Fruit fly (Drosophila melanogaster) whole organism, embryonic: ENCODE measurements around the gene rdog.
A peak's percentile ranks its signal among the peaks of the same experiment; 100 is the strongest.

ENCODE experiments used
- CG10274 ChIP-seq: fragments of 200-800 bp; sonication (Bioruptor generic); optimal IDR thresholded peaks from 3 replicates; lab custom pipeline; 2017; ENCODE audit warnings: missing biosample characterization, mild to moderate bottlenecking, missing genetic modification characterization
- CG10959 ChIP-seq: fragments of 200-800 bp; sonication (Bioruptor generic); IDR thresholded peaks from 2 replicates; pipeline ENCODE4 v1.3.6; 2022; ENCODE audit warnings: missing biosample characterization, missing genetic modification characterization
- CG11085 ChIP-seq: fragments of 200-800 bp; sonication (Bioruptor generic); IDR thresholded peaks from 2 replicates; pipeline ENCODE4 v1.3.6; 2022; ENCODE audit warnings: missing biosample characterization, missing genetic modification characterization
- CG11247 ChIP-seq: fragments of 200-800 bp; sonication (Bioruptor generic); IDR thresholded peaks from 2 replicates; pipeline ENCODE4 v1.3.6; 2022; ENCODE audit warnings: missing biosample characterization, missing genetic modification characterization
- CG12391 ChIP-seq: fragments of 200-800 bp; sonication (Bioruptor generic); optimal IDR thresholded peaks from 3 replicates; lab custom pipeline; 2018; ENCODE audit warnings: missing biosample characterization, mild to moderate bottlenecking, missing genetic modification characterization, moderate library complexity
- CG12942 ChIP-seq: fragments of 200-800 bp; sonication (Bioruptor generic); optimal IDR thresholded peaks from 3 replicates; lab custom pipeline; 2016; ENCODE audit warnings: missing biosample characterization, missing genetic modification characterization
- CG16779 ChIP-seq: fragments of 200-800 bp; sonication (Bioruptor generic); IDR thresholded peaks from 2 replicates; pipeline ENCODE4 v1.3.6; 2022; ENCODE audit warnings: missing biosample characterization, missing genetic modification characterization
- CG17829 ChIP-seq: fragments of 200-800 bp; optimal IDR thresholded peaks from 2 replicates; lab custom pipeline; 2019; ENCODE audit warnings: missing biosample characterization, mild to moderate bottlenecking, missing genetic modification characterization, moderate library complexity
- CG18599 ChIP-seq: fragments of 200-800 bp; sonication (Bioruptor generic); optimal IDR thresholded peaks from 3 replicates; lab custom pipeline; 2017; ENCODE audit warnings: missing biosample characterization, missing genetic modification characterization, mild to moderate bottlenecking, moderate library complexity, missing genetic modification reagents
- CG31441 ChIP-seq: fragments of 200-800 bp; sonication (Bioruptor generic); IDR thresholded peaks from 2 replicates; pipeline ENCODE4 v1.3.6; 2022; ENCODE audit warnings: missing biosample characterization, missing genetic modification characterization
- CG42726 ChIP-seq: fragments of 200-800 bp; sonication (Bioruptor generic); IDR thresholded peaks from 2 replicates; pipeline ENCODE4 v1.3.6; 2022; ENCODE audit warnings: missing biosample characterization, missing genetic modification characterization; ENCODE audit not compliant: partially characterized antibody
- CG4424 ChIP-seq: fragments of 200-800 bp; sonication (Bioruptor generic); optimal IDR thresholded peaks from 3 replicates; lab custom pipeline; 2016; ENCODE audit warnings: missing biosample characterization, missing genetic modification characterization
- CG4820 ChIP-seq: fragments of 200-800 bp; sonication (Bioruptor generic); optimal IDR thresholded peaks from 3 replicates; lab custom pipeline; 2016; ENCODE audit warnings: missing biosample characterization, missing genetic modification characterization
- CG7987 ChIP-seq: fragments of 200-800 bp; sonication (Bioruptor generic); optimal IDR thresholded peaks from 2 replicates; lab custom pipeline; 2018; ENCODE audit warnings: missing biosample characterization, mild to moderate bottlenecking, missing genetic modification characterization, moderate library complexity
- CG8290 ChIP-seq, 3 experiments: fragments of 200-800 bp; sonication (Bioruptor generic); optimal IDR thresholded peaks; 2 replicates each; lab custom pipeline; 2016 to 2019; ENCODE audit warnings: missing biosample characterization in 3 of 3, missing genetic modification characterization in 3 of 3, mild to moderate bottlenecking in 2 of 3, moderate library complexity in 1 of 3
- CG8478 ChIP-seq: fragments of >200 bp; optimal IDR thresholded peaks from 2 replicates; lab custom pipeline; 2018
- CG9876 ChIP-seq: fragments of 200-800 bp; sonication (Bioruptor generic); optimal IDR thresholded peaks from 2 replicates; lab custom pipeline; 2016; ENCODE audit warnings: missing biosample characterization, missing genetic modification characterization
- Chrac-16 ChIP-seq: fragments of 200-800 bp; sonication (Bioruptor generic); optimal IDR thresholded peaks from 3 replicates; lab custom pipeline; 2016; ENCODE audit warnings: missing biosample characterization, missing genetic modification characterization
- CkIIα-i1 ChIP-seq: fragments of 200-800 bp; sonication (Bioruptor generic); IDR thresholded peaks from 2 replicates; pipeline ENCODE4 v1.3.6; 2022; ENCODE audit warnings: missing biosample characterization, missing genetic modification characterization
- CrebB ChIP-seq: fragments of 200-800 bp; sonication (Bioruptor generic); optimal IDR thresholded peaks from 3 replicates; lab custom pipeline; 2018; ENCODE audit warnings: missing biosample characterization, mild to moderate bottlenecking, missing genetic modification characterization
- D ChIP-seq, 2 experiments: fragments of 200-800 bp in 1 of 2; fragments of >200 bp in 1 of 2; sonication (Bioruptor generic) in 1 of 2; optimal IDR thresholded peaks; 2 replicates in 1 of 2; 3 replicates in 1 of 2; lab custom pipeline; 2017; ENCODE audit warnings: mild to moderate bottlenecking in 1 of 2, missing biosample characterization in 1 of 2, missing genetic modification characterization in 1 of 2, missing genetic modification reagents in 1 of 2
- Lpt ChIP-seq: fragments of >200 bp; optimal IDR thresholded peaks from 2 replicates; lab custom pipeline; 2018; ENCODE audit warnings: missing biosample characterization, missing genetic modification characterization
- NC2β ChIP-seq: fragments of 200-800 bp; sonication (Bioruptor generic); optimal IDR thresholded peaks from 2 replicates; lab custom pipeline; 2016; ENCODE audit warnings: missing biosample characterization, missing genetic modification characterization
- Trl ChIP-seq, 3 experiments: fragments of >200 bp in 2 of 3; fragments of 200-800 bp in 1 of 3; sonication (Bioruptor generic) in 1 of 3; optimal IDR thresholded peaks; 2 replicates in 1 of 3; 3 replicates in 2 of 3; lab custom pipeline; 2016 to 2017; ENCODE audit warnings: missing biosample characterization in 1 of 3, missing genetic modification characterization in 1 of 3
- ap ChIP-seq: fragments of 200-800 bp; sonication (Bioruptor generic); IDR thresholded peaks from 2 replicates; pipeline ENCODE4 v1.3.6; 2022; ENCODE audit warnings: missing biosample characterization, missing genetic modification characterization
- crc ChIP-seq: fragments of 200-800 bp; sonication (Bioruptor generic); optimal IDR thresholded peaks from 2 replicates; lab custom pipeline; 2016; ENCODE audit warnings: missing biosample characterization, missing genetic modification characterization
- fd3F ChIP-seq: fragments of 200-800 bp; sonication (Bioruptor generic); optimal IDR thresholded peaks from 2 replicates; lab custom pipeline; 2018; ENCODE audit warnings: missing biosample characterization, mild to moderate bottlenecking, missing genetic modification characterization, moderate library complexity
- gem ChIP-seq: fragments of 200-800 bp; sonication (Bioruptor generic); optimal IDR thresholded peaks from 2 replicates; lab custom pipeline; 2019; ENCODE audit warnings: missing biosample characterization, mild to moderate bottlenecking, missing genetic modification characterization, moderate library complexity
- jing ChIP-seq: fragments of 200-800 bp; sonication (Bioruptor generic); optimal IDR thresholded peaks from 2 replicates; lab custom pipeline; 2018; ENCODE audit warnings: missing biosample characterization, mild to moderate bottlenecking, missing genetic modification characterization
- lmd ChIP-seq: fragments of 200-800 bp; sonication (Bioruptor generic); IDR thresholded peaks from 2 replicates; pipeline ENCODE4 v1.3.6; 2022; ENCODE audit warnings: missing biosample characterization, missing genetic modification characterization
- lov ChIP-seq, 2 experiments: fragments of 200-800 bp in 1 of 2; fragments of >200 bp in 1 of 2; sonication (Bioruptor generic) in 1 of 2; IDR thresholded peaks in 1 of 2; optimal IDR thresholded peaks in 1 of 2; 2 replicates in 1 of 2; 3 replicates in 1 of 2; pipeline versions ENCODE4 v1.3.6 to Lab custom; 2017 to 2022; ENCODE audit warnings: missing biosample characterization in 1 of 2, missing genetic modification characterization in 1 of 2
- otp ChIP-seq: fragments of 200-800 bp; sonication (Bioruptor generic); IDR thresholded peaks from 3 replicates; pipeline ENCODE4, ENCODE4 v1.3.6; 2022; ENCODE audit warnings: missing biosample characterization, missing genetic modification characterization
- pb ChIP-seq: fragments of 200-800 bp; sonication (Bioruptor generic); optimal IDR thresholded peaks from 3 replicates; lab custom pipeline; 2016; ENCODE audit warnings: missing biosample characterization, missing genetic modification characterization
- peb ChIP-seq: fragments of 200-800 bp; sonication (Bioruptor generic); IDR thresholded peaks from 2 replicates; pipeline ENCODE4 v1.3.6; 2022; ENCODE audit warnings: missing biosample characterization, missing genetic modification characterization
- pzg ChIP-seq: fragments of 200-800 bp; sonication (Bioruptor generic); optimal IDR thresholded peaks from 3 replicates; lab custom pipeline; 2018; ENCODE audit warnings: missing biosample characterization, mild to moderate bottlenecking, missing genetic modification characterization, moderate library complexity
- row ChIP-seq: fragments of 200-800 bp; sonication (Bioruptor generic); IDR thresholded peaks from 3 replicates; pipeline ENCODE4 v1.3.6; 2022; ENCODE audit warnings: missing biosample characterization, missing genetic modification characterization
- sim ChIP-seq: fragments of 200-800 bp; sonication (Bioruptor generic); IDR thresholded peaks from 2 replicates; pipeline ENCODE4 v1.3.6; 2022; ENCODE audit warnings: missing biosample characterization, missing genetic modification characterization
- sob ChIP-seq: fragments of 200-800 bp; sonication (Bioruptor generic); IDR thresholded peaks from 2 replicates; pipeline ENCODE4 v1.3.6; 2022; ENCODE audit warnings: missing biosample characterization, missing genetic modification characterization
- tap ChIP-seq: fragments of 200-800 bp; optimal IDR thresholded peaks from 3 replicates; lab custom pipeline; 2019; ENCODE audit warnings: missing biosample characterization, mild to moderate bottlenecking, missing genetic modification characterization, moderate library complexity
- zen ChIP-seq: fragments of 200-800 bp; sonication (Bioruptor generic); optimal IDR thresholded peaks from 3 replicates; lab custom pipeline; 2018; ENCODE audit warnings: missing biosample characterization, mild to moderate bottlenecking, missing genetic modification characterization, moderate library complexity
- zen2 ChIP-seq: fragments of 200-800 bp; sonication (Bioruptor generic); IDR thresholded peaks from 3 replicates; pipeline ENCODE4 v1.3.6; 2022; ENCODE audit warnings: missing biosample characterization, missing genetic modification characterization; ENCODE audit not compliant: partially characterized antibody

rdog gene

dm6 chr3R:29112398-29113150, 45.3 kb upstream of the rdog start, which contains the start of the genes alpha-Man-Ib and Pdhb (continued):
- TF ChIP-seq CG9876 (GFP tag; lab: Kevin White, UChicago) = peak; percentile 59
- TF ChIP-seq tap (tag; lab: Kevin White, UChicago) = no peak
- no peak for TF ChIP-seq CG42726 (GFP tag; lab: Robert Waterston, UW)
- TF ChIP-seq peb (GFP tag; lab: Robert Waterston, UW) = peak; percentile 43; the same call in 1 of the 2 replicates
- peak; percentile 17 for TF ChIP-seq CG7987 (GFP tag; lab: Kevin White, UChicago)
- no peak for TF ChIP-seq D (optimal IDR thresholded peaks at IDR 0.05; lab: Kevin White, UChicago)
- TF ChIP-seq D (GFP tag; optimal IDR thresholded peaks at IDR 0.05; lab: Kevin White, UChicago) = peak; percentile 66
- TF ChIP-seq CG17829 (tag; lab: Kevin White, UChicago) = peak; percentile 80
- no peak for TF ChIP-seq jing (GFP tag; lab: Kevin White, UChicago)
- TF ChIP-seq pzg (GFP tag; lab: Kevin White, UChicago) = peak; percentile 88
- TF ChIP-seq CG12391 (tag; lab: Kevin White, UChicago) = peak; percentile 90
- no peak; the same call in 2 of the 3 replicates for TF ChIP-seq otp (GFP tag; lab: Robert Waterston, UW)
- TF ChIP-seq CG8478 (lab: Kevin White, UChicago) = no peak
- peak; percentile 64 for TF ChIP-seq CG8290 (GFP tag; optimal IDR thresholded peaks at IDR 0.05; lab: Kevin White, UChicago)
- TF ChIP-seq CG8290 (tag; optimal IDR thresholded peaks at IDR 0.05; lab: Kevin White, UChicago) = peak in 1 of 2 experiments; percentile 52
- peak; percentile 64; the same call in 1 of the 2 replicates for TF ChIP-seq CG16779 (GFP tag; lab: Robert Waterston, UW)
- peak; percentile 45 for TF ChIP-seq CrebB (tag; lab: Kevin White, UChicago)
- peak; percentile 82 for TF ChIP-seq zen (tag; lab: Kevin White, UChicago)
- TF ChIP-seq CG12942 (GFP tag; lab: Kevin White, UChicago) = peak; percentile 83
- TF ChIP-seq Chrac-16 (GFP tag; lab: Kevin White, UChicago) = peak; percentile 79
- no peak for TF ChIP-seq Lpt (GFP tag; lab: Kevin White, UChicago)
- TF ChIP-seq row (GFP tag; lab: Robert Waterston, UW) = peak; percentile 97
- TF ChIP-seq sim (GFP tag; lab: Robert Waterston, UW) = no peak
- peak; percentile 33; the same call in 1 of the 2 replicates for TF ChIP-seq CG10959
- peak; percentile 19 for TF ChIP-seq NC2β (GFP tag; lab: Kevin White, UChicago)
- TF ChIP-seq crc = no peak
- TF ChIP-seq CG4820 (GFP tag; lab: Kevin White, UChicago) = peak; percentile 52
- TF ChIP-seq zen2 (GFP tag; lab: Robert Waterston, UW) = no peak
- TF ChIP-seq fd3F (GFP tag; lab: Kevin White, UChicago) = peak; percentile 75
- no peak for TF ChIP-seq pb (GFP tag; lab: Kevin White, UChicago)
- TF ChIP-seq CkIIα-i1 = no peak
- TF ChIP-seq CG11247 (GFP tag; lab: Robert Waterston, UW) = peak; percentile 76
- peak; percentile 81 for TF ChIP-seq CG4424 (GFP tag; lab: Kevin White, UChicago)
- TF ChIP-seq Trl (optimal IDR thresholded peaks at IDR 0.05; lab: Kevin White, UChicago) = no peak
- TF ChIP-seq Trl (GFP tag; optimal IDR thresholded peaks at IDR 0.05; lab: Kevin White, UChicago) = peak; percentile 33
- TF ChIP-seq CG18599 (GFP tag; lab: Kevin White, UChicago) = peak; percentile 80
- peak; percentile 82 for TF ChIP-seq lmd (GFP tag; lab: Robert Waterston, UW)
- peak; percentile 83; the same call in 1 of the 2 replicates for TF ChIP-seq sob (GFP tag; lab: Robert Waterston, UW)
- no peak for TF ChIP-seq lov (optimal IDR thresholded peaks at IDR 0.05; lab: Kevin White, UChicago)
- TF ChIP-seq lov (GFP tag; IDR thresholded peaks at IDR 0.05; lab: Robert Waterston, UW) = peak; percentile 77; the same call in 1 of the 3 replicates
- TF ChIP-seq CG11085 (GFP tag; lab: Robert Waterston, UW) = peak; percentile 81
- TF ChIP-seq CG10274 (GFP tag; lab: Kevin White, UChicago) = peak; percentile 23
- peak; percentile 89 for TF ChIP-seq gem (tag; lab: Kevin White, UChicago)
- TF ChIP-seq CG31441 = no peak; the same call in 1 of the 2 replicates
- TF ChIP-seq ap (GFP tag; lab: Robert Waterston, UW) = 0 out of 2 replicates have a peak, but pooled peaks have one; percentile 32
